Fruit fly (Drosophila melanogaster) Kc167 (cell line): Measurements from ENCODE around the gene CG9609.

Experiments used
- Myc ChIP-seq: fragments of >200 bp; optimal IDR thresholded peaks from 2 replicates; lab custom pipeline; 2017; ENCODE audit warnings: missing external identifiers
- Sin3A ChIP-seq: fragments of >200 bp; optimal IDR thresholded peaks from 2 replicates; lab custom pipeline; 2018; ENCODE audit warnings: missing external identifiers
- h ChIP-seq: fragments of >200 bp; optimal IDR thresholded peaks from 3 replicates; lab custom pipeline; 2018; ENCODE audit warnings: missing external identifiers
- insv ChIP-seq: fragments of >200 bp; optimal IDR thresholded peaks from 3 replicates; lab custom pipeline; 2018; ENCODE audit warnings: missing external identifiers

DNA sequence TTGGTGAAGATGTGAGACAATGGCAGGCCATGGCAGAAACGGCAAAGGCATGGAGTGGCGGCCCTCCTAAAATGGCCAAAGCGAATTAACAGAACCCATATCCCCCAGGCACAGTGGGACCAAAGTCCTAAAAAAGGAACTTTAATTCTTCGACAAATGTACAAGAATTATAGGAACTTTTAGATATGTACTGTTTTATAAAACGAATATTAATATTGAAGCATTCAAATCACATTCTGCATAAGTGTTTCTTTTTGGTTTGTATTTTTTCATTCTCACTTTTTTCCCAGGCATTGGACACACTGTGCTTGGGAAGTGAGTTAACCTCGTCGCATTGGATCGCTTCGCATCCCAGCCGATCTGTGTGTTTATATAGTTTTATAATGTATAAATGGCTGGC, 21.9 kb downstream of the CG9609 start:
- no peak for TF ChIP-seq Myc (lab: Kevin White, UChicago)
- TF ChIP-seq insv = no peak
- no peak for TF ChIP-seq h (lab: Kevin White, UChicago)
- no peak for TF ChIP-seq Sin3A (lab: Kevin White, UChicago)
